Fruit fly (Drosophila melanogaster): ENCODE data around the gene PolE1.

- TF ChIP-seq ttk (optimal IDR thresholded peaks at IDR 0.05) (no peak), Sin3A (optimal IDR thresholded peaks at IDR 0.05) (no peak)
These were observed 42.9 kb downstream of the PolE1 start for dm6 chr3R:23390769-23391309.
